Fruit fly (Drosophila melanogaster) whole organism, adult: Measurements from ENCODE around the gene CG43179.
A peak's percentile ranks its signal among the peaks of the same experiment; 100 is the strongest.

Experiments used
- CG11617 ChIP-seq: fragments of 200-800 bp; sonication (Bioruptor generic); optimal IDR thresholded peaks from 2 replicates; lab custom pipeline; 2017; ENCODE audit warnings: mild to moderate bottlenecking, missing biosample characterization, missing genetic modification reagents, missing genetic modification characterization
- CG12768 ChIP-seq: fragments of 200-800 bp; sonication (Bioruptor generic); optimal IDR thresholded peaks from 2 replicates; lab custom pipeline; 2017; ENCODE audit warnings: missing biosample characterization, missing genetic modification characterization, mild to moderate bottlenecking, moderate library complexity, missing genetic modification reagents
- CG14711 ChIP-seq: fragments of 200-800 bp; sonication (Bioruptor generic); optimal IDR thresholded peaks from 2 replicates; lab custom pipeline; 2018; ENCODE audit warnings: missing biosample characterization, mild to moderate bottlenecking, missing genetic modification characterization, moderate library complexity
- CG1620 ChIP-seq: fragments of 200-800 bp; sonication (Bioruptor generic); optimal IDR thresholded peaks from 2 replicates; lab custom pipeline; 2016; ENCODE audit warnings: missing biosample characterization, missing genetic modification characterization
- CG33017 ChIP-seq: fragments of 200-800 bp; sonication (Bioruptor generic); optimal IDR thresholded peaks from 2 replicates; lab custom pipeline; 2018; ENCODE audit warnings: missing biosample characterization, mild to moderate bottlenecking, missing genetic modification characterization, moderate library complexity
- CG5204 ChIP-seq: fragments of 200-800 bp; sonication (Bioruptor generic); optimal IDR thresholded peaks from 2 replicates; lab custom pipeline; 2016; ENCODE audit warnings: missing biosample characterization, missing genetic modification characterization
- CG7045 ChIP-seq: fragments of 200-800 bp; sonication (Bioruptor generic); optimal IDR thresholded peaks from 2 replicates; lab custom pipeline; 2017; ENCODE audit warnings: missing biosample characterization, mild to moderate bottlenecking, missing genetic modification characterization
- CG7101 ChIP-seq: fragments of 200-800 bp; sonication (Bioruptor generic); optimal IDR thresholded peaks from 2 replicates; lab custom pipeline; 2018; ENCODE audit warnings: missing biosample characterization, mild to moderate bottlenecking, missing genetic modification characterization, moderate library complexity
- Clk ChIP-seq: fragments of 200-800 bp; sonication (Bioruptor generic); optimal IDR thresholded peaks from 2 replicates; lab custom pipeline; 2017; ENCODE audit warnings: missing biosample characterization, missing genetic modification characterization
- Crg-1 ChIP-seq: fragments of 200-800 bp; sonication (Bioruptor generic); optimal IDR thresholded peaks from 2 replicates; lab custom pipeline; 2016; ENCODE audit warnings: missing biosample characterization, missing genetic modification characterization
- Hr96 ChIP-seq: fragments of 200-800 bp; sonication (Bioruptor generic); optimal IDR thresholded peaks from 2 replicates; lab custom pipeline; 2016; ENCODE audit warnings: missing biosample characterization, missing genetic modification characterization
- Mnt ChIP-seq: fragments of 200-800 bp; sonication (Bioruptor generic); optimal IDR thresholded peaks from 2 replicates; lab custom pipeline; 2016; ENCODE audit warnings: missing biosample characterization, mild to moderate bottlenecking, missing genetic modification characterization
- bab1 ChIP-seq: fragments of 200-800 bp; sonication (Bioruptor generic); optimal IDR thresholded peaks from 3 replicates; lab custom pipeline; 2019; ENCODE audit warnings: missing biosample characterization, mild to moderate bottlenecking, missing genetic modification characterization, moderate library complexity
- cic ChIP-seq: fragments of 200-800 bp; sonication (Bioruptor generic); optimal IDR thresholded peaks from 2 replicates; lab custom pipeline; 2017; ENCODE audit warnings: missing biosample characterization, mild to moderate bottlenecking, missing genetic modification characterization, moderate library complexity
- cnc ChIP-seq, 2 experiments: fragments of >200 bp; optimal IDR thresholded peaks; 2 replicates each; lab custom pipeline; 2017
- kay ChIP-seq: fragments of 200-800 bp; sonication (Bioruptor generic); peaks from one replicate; lab custom pipeline; 2016; ENCODE audit warnings: missing biosample characterization, missing genetic modification characterization, borderline replicate concordance
- ovo ChIP-seq: fragments of 200-800 bp; sonication (Bioruptor generic); optimal IDR thresholded peaks from 2 replicates; lab custom pipeline; 2016; ENCODE audit warnings: missing biosample characterization, missing genetic modification characterization
- pad ChIP-seq: fragments of 200-800 bp; sonication (Bioruptor generic); optimal IDR thresholded peaks from 3 replicates; lab custom pipeline; 2017; ENCODE audit warnings: missing biosample characterization, missing genetic modification characterization, mild to moderate bottlenecking, moderate library complexity, missing genetic modification reagents
- tj ChIP-seq: fragments of 200-800 bp; sonication (Bioruptor generic); optimal IDR thresholded peaks from 3 replicates; lab custom pipeline; 2017; ENCODE audit warnings: missing biosample characterization, mild to moderate bottlenecking, missing genetic modification characterization, moderate library complexity
- toe ChIP-seq: fragments of 200-800 bp; sonication (Bioruptor generic); optimal IDR thresholded peaks from 2 replicates; lab custom pipeline; 2016; ENCODE audit warnings: missing biosample characterization, missing genetic modification characterization

CG43179 gene

dm6 chr3R:14289958-14290835 lies 34.3 kb downstream of the CG43179 start:
- peak; percentile 15 for TF ChIP-seq CG14711 (tag; lab: Kevin White, UChicago)
- TF ChIP-seq Clk (GFP tag; lab: Kevin White, UChicago), result no peak
- TF ChIP-seq pad, result peak; percentile 6
- peak; percentile 44 for TF ChIP-seq kay (GFP tag; lab: Kevin White, UChicago)
- no peak for TF ChIP-seq CG7101 (tag; lab: Kevin White, UChicago)
- peak; percentile 30 for TF ChIP-seq Mnt (GFP tag; lab: Kevin White, UChicago)
- TF ChIP-seq bab1 (GFP tag; lab: Kevin White, UChicago), result peak; percentile 53

DNA sequence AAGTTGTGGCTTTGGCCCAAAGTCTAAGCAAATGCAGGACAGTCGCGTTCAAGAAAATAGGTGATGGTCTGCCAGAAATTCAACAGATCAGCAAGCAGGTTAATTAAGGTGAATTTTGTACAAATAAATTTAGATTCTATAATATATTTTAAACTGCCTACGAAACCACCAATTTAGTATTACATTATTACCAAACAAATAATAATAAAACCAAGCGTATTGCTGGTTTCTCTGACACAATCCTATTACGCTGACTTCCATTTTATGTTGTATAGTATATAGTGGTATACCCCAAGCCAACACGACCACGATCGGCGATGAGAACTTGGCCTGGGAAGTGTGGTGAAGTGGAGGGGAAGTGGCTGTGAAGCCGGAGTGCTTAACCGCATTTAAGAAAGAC lies 35.5 kb downstream of the CG43179 start:
- TF ChIP-seq CG7045 (GFP tag; lab: Kevin White, UChicago), result no peak
- no peak for TF ChIP-seq ovo (GFP tag; lab: Kevin White, UChicago)
- no peak for TF ChIP-seq CG1620 (GFP tag; lab: Kevin White, UChicago)
- peak; percentile 62 for TF ChIP-seq bab1 (GFP tag; lab: Kevin White, UChicago)
- TF ChIP-seq tj (GFP tag; lab: Kevin White, UChicago), result peak; percentile 79
- TF ChIP-seq CG5204 (GFP tag; lab: Kevin White, UChicago), result no peak
- no peak for TF ChIP-seq CG11617 (GFP tag; lab: Kevin White, UChicago)
- TF ChIP-seq Mnt (GFP tag; lab: Kevin White, UChicago), result no peak
- TF ChIP-seq CG14711 (tag; lab: Kevin White, UChicago), result peak; percentile 41

DNA sequence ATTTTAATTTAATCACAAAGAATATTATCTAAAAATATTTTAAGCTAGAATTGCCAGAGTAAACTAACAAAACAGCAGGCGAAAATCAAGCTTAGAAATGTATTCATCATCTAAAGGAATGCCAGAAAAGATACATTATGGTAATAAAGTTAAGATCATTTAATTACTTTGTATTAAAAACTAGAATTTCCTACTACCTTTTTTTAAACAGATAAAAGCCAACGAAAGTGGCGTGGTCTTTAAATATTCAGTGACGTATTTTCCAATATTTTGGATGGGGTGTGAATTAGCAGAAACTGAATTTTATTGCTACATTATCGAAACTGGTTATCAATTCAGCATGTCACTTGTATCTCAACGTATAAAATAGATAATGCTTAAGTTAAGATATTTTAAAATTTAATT lies 36.4 kb downstream of the CG43179 start:
- no peak for TF ChIP-seq Clk (GFP tag; lab: Kevin White, UChicago)
- no peak for TF ChIP-seq cnc (optimal IDR thresholded peaks at IDR 0.05; lab: Kevin White, UChicago)
- TF ChIP-seq CG1620 (GFP tag; lab: Kevin White, UChicago), result no peak
- TF ChIP-seq CG11617 (GFP tag; lab: Kevin White, UChicago), result no peak
- TF ChIP-seq kay (GFP tag; lab: Kevin White, UChicago), result no peak
- TF ChIP-seq Mnt (GFP tag; lab: Kevin White, UChicago), result no peak
- TF ChIP-seq Hr96 (GFP tag; lab: Kevin White, UChicago), result no peak
- no peak for TF ChIP-seq CG5204 (GFP tag; lab: Kevin White, UChicago)

DNA sequence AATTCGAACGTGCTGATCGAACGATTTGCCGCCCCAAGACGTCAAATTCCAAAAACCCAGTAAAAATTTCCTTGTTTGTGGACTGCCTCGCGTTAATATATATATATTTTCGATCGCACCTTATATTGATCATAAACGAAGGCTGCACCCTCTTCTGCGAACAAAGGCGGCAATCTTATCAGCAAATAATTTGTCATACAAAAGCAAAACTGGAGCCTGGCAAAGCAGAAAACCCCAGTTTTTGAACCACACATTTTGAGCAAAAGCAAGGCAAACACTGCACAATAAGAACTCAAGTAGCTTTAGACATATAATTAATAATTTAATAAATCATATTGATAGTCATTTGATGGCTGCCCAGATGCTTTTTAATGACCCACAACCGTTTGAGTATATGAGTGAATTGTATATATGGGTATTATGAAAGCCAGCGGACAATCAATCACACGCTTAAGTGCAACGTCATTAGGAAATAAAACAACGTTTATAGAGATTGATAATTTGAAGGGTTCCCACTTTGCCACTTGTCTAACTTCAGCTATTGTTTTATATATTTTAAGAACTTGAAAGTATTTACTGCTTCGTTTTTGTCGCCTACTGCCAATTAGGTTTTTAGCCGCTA lies 38.6 kb downstream of the CG43179 start:
- peak; percentile 80 for TF ChIP-seq kay (GFP tag; lab: Kevin White, UChicago)
- TF ChIP-seq cic (GFP tag; lab: Kevin White, UChicago), result peak; percentile 37
- TF ChIP-seq Hr96 (GFP tag; lab: Kevin White, UChicago), result no peak
- TF ChIP-seq cnc (optimal IDR thresholded peaks at IDR 0.05; lab: Kevin White, UChicago), result peak in 1 of 2 experiments; percentile 48
- peak; percentile 16 for TF ChIP-seq toe (GFP tag; lab: Kevin White, UChicago)
- TF ChIP-seq CG5204 (GFP tag; lab: Kevin White, UChicago), result no peak
- no peak for TF ChIP-seq pad

DNA sequence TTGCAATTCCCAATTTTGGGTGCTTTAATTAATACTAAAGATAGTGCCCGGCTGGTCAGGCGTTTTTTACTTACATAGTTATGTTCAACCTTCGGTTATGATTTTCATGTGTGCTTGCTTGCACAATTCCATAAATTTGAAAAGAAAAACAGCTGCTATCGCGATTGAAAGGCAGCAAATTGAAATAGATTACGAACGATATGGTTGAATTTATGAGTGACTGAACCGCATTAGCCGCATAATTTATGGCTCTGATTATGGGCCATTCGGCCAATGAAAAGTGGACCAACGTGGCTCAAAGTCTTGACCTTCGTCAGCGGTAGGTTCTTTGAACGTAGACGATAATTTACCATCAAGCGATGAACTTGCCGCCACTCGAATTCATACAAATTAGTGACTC lies 40.2 kb downstream of the CG43179 start:
- no peak for TF ChIP-seq cnc (optimal IDR thresholded peaks at IDR 0.05; lab: Kevin White, UChicago)
- no peak for TF ChIP-seq bab1 (GFP tag; lab: Kevin White, UChicago)
- no peak for TF ChIP-seq CG7045 (GFP tag; lab: Kevin White, UChicago)
- no peak for TF ChIP-seq CG5204 (GFP tag; lab: Kevin White, UChicago)
- TF ChIP-seq toe (GFP tag; lab: Kevin White, UChicago), result no peak
- TF ChIP-seq CG14711 (tag; lab: Kevin White, UChicago), result no peak
- TF ChIP-seq CG1620 (GFP tag; lab: Kevin White, UChicago), result no peak
- TF ChIP-seq tj (GFP tag; lab: Kevin White, UChicago), result no peak
- TF ChIP-seq Mnt (GFP tag; lab: Kevin White, UChicago), result no peak
- no peak for TF ChIP-seq cic (GFP tag; lab: Kevin White, UChicago)
- TF ChIP-seq Hr96 (GFP tag; lab: Kevin White, UChicago), result no peak
- TF ChIP-seq Clk (GFP tag; lab: Kevin White, UChicago), result no peak
- TF ChIP-seq Crg-1 (GFP tag; lab: Kevin White, UChicago), result no peak
- TF ChIP-seq pad, result no peak
- TF ChIP-seq CG12768 (GFP tag; lab: Kevin White, UChicago), result no peak
- TF ChIP-seq CG33017, result no peak
- TF ChIP-seq CG11617 (GFP tag; lab: Kevin White, UChicago), result no peak
- no peak for TF ChIP-seq ovo (GFP tag; lab: Kevin White, UChicago)

- no peak for TF ChIP-seq CG1620 (GFP tag; lab: Kevin White, UChicago)
- TF ChIP-seq Hr96 (GFP tag; lab: Kevin White, UChicago), result no peak
- no peak for TF ChIP-seq CG11617 (GFP tag; lab: Kevin White, UChicago)
- no peak for TF ChIP-seq CG5204 (GFP tag; lab: Kevin White, UChicago)
- TF ChIP-seq ovo (GFP tag; lab: Kevin White, UChicago), result no peak
- no peak for TF ChIP-seq kay (GFP tag; lab: Kevin White, UChicago)
- TF ChIP-seq cnc (optimal IDR thresholded peaks at IDR 0.05; lab: Kevin White, UChicago), result no peak
- TF ChIP-seq Mnt (GFP tag; lab: Kevin White, UChicago), result no peak
Observed at dm6 chr3R:14296700-14297099, 40.8 kb downstream of the CG43179 start.
